Fruit fly (Drosophila melanogaster): ENCODE measurements around the gene Aven.

Aven gene

dm6 chrX:12631317-12632156 is 2.1 kb upstream of the Aven start, which contains the start of gene Tomosyn (continued):
- TF ChIP-seq CG9727 (GFP tag; optimal IDR thresholded peaks at IDR 0.05) (peak; percentile 29), pnt (GFP tag; optimal IDR thresholded peaks at IDR 0.05) (peak; percentile 3), wor (GFP tag; IDR thresholded peaks at IDR 0.05) (no peak), tio (GFP tag; optimal IDR thresholded peaks at IDR 0.05) (no peak), dimm (GFP tag; IDR thresholded peaks at IDR 0.05) (no peak), onecut (GFP tag; IDR thresholded peaks at IDR 0.05) (no peak), Asciz (GFP tag; optimal IDR thresholded peaks at IDR 0.05) (no peak), B-H1 (GFP tag; IDR thresholded peaks at IDR 0.05) (no peak), Eip74EF (GFP tag; optimal IDR thresholded peaks at IDR 0.05) (no peak), Gsc (GFP tag; IDR thresholded peaks at IDR 0.05) (no peak), CG10654 (GFP tag; optimal IDR thresholded peaks at IDR 0.05) (no peak), fd96Cb (tag; optimal IDR thresholded peaks at IDR 0.05) (peak; percentile 14), Nf-YB (GFP tag; optimal IDR thresholded peaks at IDR 0.05) (peak; percentile 37), sc (optimal IDR thresholded peaks at IDR 0.05) (no peak), sc (GFP tag; optimal IDR thresholded peaks at IDR 0.05) (no peak), C15 (GFP tag; IDR thresholded peaks at IDR 0.05) (no peak), Dbx (GFP tag; IDR thresholded peaks at IDR 0.05) (no peak), NC2α (GFP tag; optimal IDR thresholded peaks at IDR 0.05) (no peak), CG12155 (GFP tag; optimal IDR thresholded peaks at IDR 0.05) (no peak), Poxn (GFP tag; IDR thresholded peaks at IDR 0.05) (no peak), ara (GFP tag; IDR thresholded peaks at IDR 0.05) (0 out of 2 replicates have a peak, but pooled peaks have one; percentile 11), CG4404 (GFP tag; IDR thresholded peaks at IDR 0.05) (no peak), CG3065 (GFP tag; optimal IDR thresholded peaks at IDR 0.05) (no peak), CG13775 (GFP tag; optimal IDR thresholded peaks at IDR 0.05) (peak; percentile 26), sqz (GFP tag; optimal IDR thresholded peaks at IDR 0.05) (no peak), CG3847 (GFP tag; IDR thresholded peaks at IDR 0.05) (peak; percentile 50), CG5180 (GFP tag; optimal IDR thresholded peaks at IDR 0.05) (no peak), CG8359 (GFP tag; optimal IDR thresholded peaks at IDR 0.05; ENCODE audit: borderline replicate concordance) (no peak), CG31365 (tag; optimal IDR thresholded peaks at IDR 0.05) (no peak), CG7786 (GFP tag; optimal IDR thresholded peaks at IDR 0.05) (no peak), vvl (GFP tag; IDR thresholded peaks at IDR 0.05) (peak; percentile 33; the same call in 1 of the 2 replicates), CG11085 (GFP tag; IDR thresholded peaks at IDR 0.05) (no peak; the same call in 1 of the 2 replicates), CG6765 (GFP tag; optimal IDR thresholded peaks at IDR 0.05) (no peak), slbo (GFP tag; IDR thresholded peaks at IDR 0.05) (no peak), gem (tag; optimal IDR thresholded peaks at IDR 0.05) (peak; percentile 69), bab2 (GFP tag; optimal IDR thresholded peaks at IDR 0.05) (peak; percentile 13), CG9437 (GFP tag; optimal IDR thresholded peaks at IDR 0.05) (no peak), dmrt99B (tag; optimal IDR thresholded peaks at IDR 0.05) (peak; percentile 19), CG11093 (GFP tag; IDR thresholded peaks at IDR 0.05) (no peak), CG30020 (tag; optimal IDR thresholded peaks at IDR 0.05) (peak; percentile 14), az2 (GFP tag; optimal IDR thresholded peaks at IDR 0.05) (peak; percentile 25), CG13894 (tag; optimal IDR thresholded peaks at IDR 0.05) (no peak), Abd-B (GFP tag; optimal IDR thresholded peaks at IDR 0.05) (peak; percentile 52), CG9932 (GFP tag; IDR thresholded peaks at IDR 0.05) (peak; percentile 40), Mes4 (GFP tag; optimal IDR thresholded peaks at IDR 0.05) (no peak), Drgx (GFP tag; IDR thresholded peaks at IDR 0.05) (no peak), CG14710 (tag; optimal IDR thresholded peaks at IDR 0.05) (peak; percentile 53), phol (tag; optimal IDR thresholded peaks at IDR 0.05) (peak; percentile 55), Six4 (GFP tag; optimal IDR thresholded peaks at IDR 0.05) (no peak), Bteb2 (GFP tag; optimal IDR thresholded peaks at IDR 0.05) (peak; percentile 2)
